Fruit fly (Drosophila melanogaster) whole organism, wandering third instar larva: ENCODE results near the gene CG9986.

Experiments used
- CG32264 ChIP-seq: fragments of 200-800 bp; sonication (Bioruptor generic); optimal IDR thresholded peaks from 2 replicates; lab custom pipeline; 2016; ENCODE audit warnings: missing biosample characterization, missing genetic modification characterization
- CG9705 ChIP-seq: fragments of 200-800 bp; sonication (Bioruptor generic); optimal IDR thresholded peaks from 2 replicates; lab custom pipeline; 2018; ENCODE audit warnings: missing biosample characterization, mild to moderate bottlenecking, missing genetic modification characterization
- CrebA ChIP-seq: fragments of 200-800 bp; sonication (Bioruptor generic); optimal IDR thresholded peaks from 2 replicates; lab custom pipeline; 2016; ENCODE audit warnings: missing biosample characterization, mild to moderate bottlenecking, missing genetic modification characterization, borderline replicate concordance
- Dfd ChIP-seq: fragments of >200 bp; optimal IDR thresholded peaks from 2 replicates; lab custom pipeline; 2017; ENCODE audit warnings: missing biosample characterization, missing genetic modification characterization
- Dif ChIP-seq: fragments of 200-275, 200-300 bp; sonication (Bioruptor generic); optimal IDR thresholded peaks from 2 replicates; lab custom pipeline; 2018; ENCODE audit warnings: missing biosample characterization, missing genetic modification characterization; ENCODE audit not compliant: partially characterized antibody
- GATAd ChIP-seq: sonication (Bioruptor generic); optimal IDR thresholded peaks from 2 replicates; lab custom pipeline; 2016; ENCODE audit warnings: missing biosample characterization, missing genetic modification characterization
- HLH106 ChIP-seq: fragments of 200-800 bp; optimal IDR thresholded peaks from 3 replicates; lab custom pipeline; 2019; ENCODE audit warnings: missing biosample characterization, mild to moderate bottlenecking, missing genetic modification characterization, moderate library complexity
- Hnf4 ChIP-seq: fragments of 200-800 bp; sonication (Bioruptor generic); optimal IDR thresholded peaks from 2 replicates; lab custom pipeline; 2016; ENCODE audit warnings: missing biosample characterization, mild to moderate bottlenecking, missing genetic modification characterization
- Hr78 ChIP-seq: fragments of >200 bp; optimal IDR thresholded peaks from 2 replicates; lab custom pipeline; 2017; ENCODE audit warnings: missing biosample characterization, missing genetic modification characterization
- Jra ChIP-seq: sonication (Bioruptor generic); optimal IDR thresholded peaks from 2 replicates; lab custom pipeline; 2016; ENCODE audit warnings: missing biosample characterization, missing genetic modification characterization
- Myc ChIP-seq: fragments of >200 bp; optimal IDR thresholded peaks from 2 replicates; lab custom pipeline; 2017
- OdsH ChIP-seq: fragments of 200-800 bp; sonication (Bioruptor generic); optimal IDR thresholded peaks from 2 replicates; lab custom pipeline; 2016; ENCODE audit warnings: missing biosample characterization, mild to moderate bottlenecking, missing genetic modification characterization
- Rel ChIP-seq, 2 experiments: fragments of 200-800 bp; sonication (Bioruptor generic) in 1 of 2; optimal IDR thresholded peaks; 2 replicates in 1 of 2; 3 replicates in 1 of 2; lab custom pipeline; 2016 to 2019; ENCODE audit warnings: mild to moderate bottlenecking in 2 of 2, missing biosample characterization in 2 of 2, missing genetic modification characterization in 2 of 2, moderate library complexity in 1 of 2
- Sp1 ChIP-seq: fragments of 200-800 bp; sonication (Bioruptor generic); optimal IDR thresholded peaks from 3 replicates; lab custom pipeline; 2019; ENCODE audit warnings: missing biosample characterization, mild to moderate bottlenecking, missing genetic modification characterization, moderate library complexity
- Vsx2 ChIP-seq: fragments of 200-300, 225-300 bp; sonication (Bioruptor generic); optimal IDR thresholded peaks from 2 replicates; lab custom pipeline; 2018; ENCODE audit warnings: missing biosample characterization, missing genetic modification characterization; ENCODE audit not compliant: partially characterized antibody
- br ChIP-seq: fragments of 200-800 bp; sonication (Bioruptor generic); optimal IDR thresholded peaks from 2 replicates; lab custom pipeline; 2016; ENCODE audit warnings: missing biosample characterization, missing genetic modification characterization
- dl ChIP-seq, 2 experiments: fragments of 175-275, 200-275 bp in 1 of 2; fragments of 200-275 bp in 1 of 2; sonication (Bioruptor generic); optimal IDR thresholded peaks; lab custom pipeline; 2018; ENCODE audit warnings: mild to moderate bottlenecking in 2 of 2, missing biosample characterization in 2 of 2, missing genetic modification characterization in 2 of 2, moderate library complexity in 2 of 2; ENCODE audit not compliant: partially characterized antibody in 2 of 2, insufficient read depth in 1 of 2
- dmrt93B ChIP-seq: fragments of 200-800 bp; sonication (Bioruptor generic); optimal IDR thresholded peaks from 2 replicates; lab custom pipeline; 2018; ENCODE audit warnings: missing biosample characterization, mild to moderate bottlenecking, missing genetic modification characterization
- dsf ChIP-seq: sonication (Bioruptor generic); optimal IDR thresholded peaks from 2 replicates; lab custom pipeline; 2016; ENCODE audit warnings: missing biosample characterization, missing genetic modification characterization, borderline replicate concordance
- ey ChIP-seq: fragments of 200-800 bp; sonication (Bioruptor generic); optimal IDR thresholded peaks from 2 replicates; lab custom pipeline; 2016; ENCODE audit warnings: missing biosample characterization, missing genetic modification characterization
- foxo ChIP-seq, 2 experiments: fragments of 200-800 bp; sonication (Bioruptor generic); optimal IDR thresholded peaks; 2 replicates in 1 of 2; 3 replicates in 1 of 2; lab custom pipeline; 2016 to 2017; ENCODE audit warnings: missing biosample characterization in 2 of 2, missing genetic modification characterization in 2 of 2
- fru ChIP-seq: fragments of 200-800 bp; sonication (Bioruptor generic); optimal IDR thresholded peaks from 3 replicates; lab custom pipeline; 2016; ENCODE audit warnings: missing biosample characterization, mild to moderate bottlenecking, missing genetic modification characterization
- h ChIP-seq: fragments of 200-800 bp; sonication (Bioruptor generic); optimal IDR thresholded peaks from 3 replicates; lab custom pipeline; 2016; ENCODE audit warnings: missing biosample characterization, mild to moderate bottlenecking, missing genetic modification characterization
- jim ChIP-seq: fragments of 175-275, 200-325 bp; sonication (Bioruptor generic); optimal IDR thresholded peaks from 2 replicates; lab custom pipeline; 2016; ENCODE audit warnings: missing biosample characterization, mild to moderate bottlenecking, missing genetic modification characterization
- lola ChIP-seq: fragments of >200 bp; optimal IDR thresholded peaks from 2 replicates; lab custom pipeline; 2017; ENCODE audit warnings: missing biosample characterization, missing genetic modification characterization
- psq ChIP-seq: fragments of 200-800 bp; sonication (Bioruptor generic); optimal IDR thresholded peaks from 3 replicates; lab custom pipeline; 2017; ENCODE audit warnings: missing biosample characterization, mild to moderate bottlenecking, missing genetic modification characterization, moderate library complexity
- rgr ChIP-seq: fragments of 200-800 bp; sonication (Bioruptor generic); optimal IDR thresholded peaks from 3 replicates; lab custom pipeline; 2016; ENCODE audit warnings: missing biosample characterization, mild to moderate bottlenecking, missing genetic modification characterization
- sv ChIP-seq: fragments of 200-800 bp; sonication (Bioruptor generic); optimal IDR thresholded peaks from 3 replicates; lab custom pipeline; 2016; ENCODE audit warnings: missing biosample characterization, missing genetic modification characterization
- tai ChIP-seq: sonication (Bioruptor generic); optimal IDR thresholded peaks from 2 replicates; lab custom pipeline; 2016; ENCODE audit warnings: missing biosample characterization, missing genetic modification characterization
- usp ChIP-seq: fragments of >200 bp; optimal IDR thresholded peaks from 2 replicates; lab custom pipeline; 2017; ENCODE audit warnings: missing biosample characterization, missing genetic modification characterization
- woc ChIP-seq: sonication (Bioruptor generic); optimal IDR thresholded peaks from 2 replicates; lab custom pipeline; 2016; ENCODE audit warnings: missing biosample characterization, mild to moderate bottlenecking, missing genetic modification characterization

CG9986 gene

dm6 chr3R:28631753-28632152, 25.9 kb downstream of the CG9986 start:
- TF ChIP-seq Hnf4 (GFP tag; lab: Kevin White, UChicago) (peak; percentile 26), Myc (lab: Kevin White, UChicago) (no peak), CrebA (GFP tag; lab: Kevin White, UChicago) (no peak), tai (GFP tag; lab: Kevin White, UChicago) (no peak), Vsx2 (no peak), OdsH (GFP tag; lab: Kevin White, UChicago) (peak; percentile 16), dsf (GFP tag; lab: Kevin White, UChicago) (no peak), rgr (GFP tag; lab: Kevin White, UChicago) (no peak), lola (GFP tag; lab: Kevin White, UChicago) (no peak), Rel (GFP tag; optimal IDR thresholded peaks at IDR 0.05; lab: Kevin White, UChicago) (no peak), Rel (tag; optimal IDR thresholded peaks at IDR 0.05; lab: Kevin White, UChicago) (no peak), Jra (GFP tag; lab: Kevin White, UChicago) (no peak), fru (peak; percentile 52), dl (GFP tag; optimal IDR thresholded peaks at IDR 0.05; lab: Kevin White, UChicago; ENCODE audit: insufficient read depth in 1 of 2, partially characterized antibody in 2 of 2) (no peak), ey (peak; percentile 1), usp (GFP tag; lab: Kevin White, UChicago) (no peak), foxo (GFP tag; optimal IDR thresholded peaks at IDR 0.05; lab: Kevin White, UChicago) (peak in 1 of 2 experiments; percentile 52), sv (GFP tag; lab: Kevin White, UChicago) (no peak), jim (GFP tag; lab: Kevin White, UChicago) (no peak), dmrt93B (GFP tag; lab: Kevin White, UChicago) (no peak), GATAd (GFP tag; lab: Kevin White, UChicago) (no peak), psq (GFP tag; lab: Kevin White, UChicago) (peak; percentile 13), h (peak; percentile 31), CG9705 (GFP tag; lab: Kevin White, UChicago) (no peak), Dif (no peak), Sp1 (no peak), HLH106 (tag; lab: Kevin White, UChicago) (no peak), br (GFP tag; lab: Kevin White, UChicago) (peak; percentile 37)
- TF ChIP-seq, all 38 proteins: peak for 8

dm6 chr3R:28633746-28634145, 27.9 kb downstream of the CG9986 start:
- TF ChIP-seq Sp1 (peak; percentile 41), fru (peak; percentile 69), Jra (GFP tag; lab: Kevin White, UChicago) (peak; percentile 4), psq (GFP tag; lab: Kevin White, UChicago) (peak; percentile 0), jim (GFP tag; lab: Kevin White, UChicago) (no peak), CrebA (GFP tag; lab: Kevin White, UChicago) (no peak), CG9705 (GFP tag; lab: Kevin White, UChicago) (no peak), h (peak; percentile 59), CG32264 (GFP tag; lab: Kevin White, UChicago) (no peak), foxo (GFP tag; optimal IDR thresholded peaks at IDR 0.05; lab: Kevin White, UChicago) (peak in 1 of 2 experiments; percentile 62), rgr (GFP tag; lab: Kevin White, UChicago) (peak; percentile 54), Myc (lab: Kevin White, UChicago) (no peak), Dif (no peak), Hr78 (GFP tag; lab: Kevin White, UChicago) (no peak), tai (GFP tag; lab: Kevin White, UChicago) (peak; percentile 26), dl (GFP tag; optimal IDR thresholded peaks at IDR 0.05; lab: Kevin White, UChicago; ENCODE audit: insufficient read depth in 1 of 2, partially characterized antibody in 2 of 2) (no peak), HLH106 (tag; lab: Kevin White, UChicago) (peak; percentile 56), Rel (GFP tag; optimal IDR thresholded peaks at IDR 0.05; lab: Kevin White, UChicago) (no peak), Rel (tag; optimal IDR thresholded peaks at IDR 0.05; lab: Kevin White, UChicago) (no peak), Hnf4 (GFP tag; lab: Kevin White, UChicago) (peak; percentile 45), OdsH (GFP tag; lab: Kevin White, UChicago) (peak; percentile 53), dmrt93B (GFP tag; lab: Kevin White, UChicago) (peak; percentile 19), br (GFP tag; lab: Kevin White, UChicago) (peak; percentile 66), ey (peak; percentile 62), GATAd (GFP tag; lab: Kevin White, UChicago) (no peak), woc (GFP tag; lab: Kevin White, UChicago) (peak; percentile 36), Dfd (GFP tag; lab: Kevin White, UChicago) (no peak)

dm6 chr3R:28634261-28634980, 28.5 kb downstream of the CG9986 start:
- TF ChIP-seq fru (peak; percentile 84), psq (GFP tag; lab: Kevin White, UChicago) (peak; percentile 95), Vsx2 (no peak)
